Fruit fly (Drosophila melanogaster) whole organism, embryonic: ENCODE measurements around the gene CG43755.

Experiments used
- Awh ChIP-seq: fragments of 200-800 bp; sonication (Bioruptor generic); IDR thresholded peaks from 2 replicates; pipeline ENCODE4, ENCODE4 v1.3.6; 2022; ENCODE audit warnings: missing biosample characterization, missing genetic modification characterization
- BEAF-32 ChIP-seq: fragments of 200-800 bp; sonication (Bioruptor generic); optimal IDR thresholded peaks from 3 replicates; lab custom pipeline; 2017; ENCODE audit warnings: missing biosample characterization, missing genetic modification characterization, mild to moderate bottlenecking, moderate library complexity, missing genetic modification reagents
- CG11504 ChIP-seq: fragments of 200-800 bp; sonication (Bioruptor generic); optimal IDR thresholded peaks from 3 replicates; lab custom pipeline; 2019; ENCODE audit warnings: missing biosample characterization, mild to moderate bottlenecking, missing genetic modification characterization, moderate library complexity
- CG12104 ChIP-seq: fragments of 200-800 bp; sonication (Bioruptor generic); optimal IDR thresholded peaks from 3 replicates; lab custom pipeline; 2016; ENCODE audit warnings: missing biosample characterization, missing genetic modification characterization
- CG12391 ChIP-seq: fragments of 200-800 bp; sonication (Bioruptor generic); optimal IDR thresholded peaks from 3 replicates; lab custom pipeline; 2018; ENCODE audit warnings: missing biosample characterization, mild to moderate bottlenecking, missing genetic modification characterization, moderate library complexity
- CG13123 ChIP-seq: fragments of 200-800 bp; sonication (Bioruptor generic); optimal IDR thresholded peaks from 2 replicates; lab custom pipeline; 2016; ENCODE audit warnings: missing biosample characterization, missing genetic modification characterization
- CG13287 ChIP-seq: fragments of 200-800 bp; sonication (Bioruptor generic); IDR thresholded peaks from 2 replicates; pipeline ENCODE4 v1.3.6; 2022; ENCODE audit warnings: missing biosample characterization, missing genetic modification characterization; ENCODE audit not compliant: partially characterized antibody
- CG14710 ChIP-seq: fragments of 200-800 bp; sonication (Bioruptor generic); optimal IDR thresholded peaks from 3 replicates; lab custom pipeline; 2019; ENCODE audit warnings: missing biosample characterization, mild to moderate bottlenecking, missing genetic modification characterization, moderate library complexity
- CG17328 ChIP-seq: fragments of 200-800 bp; sonication (Bioruptor generic); IDR thresholded peaks from 2 replicates; pipeline ENCODE4 v1.3.6; 2022; ENCODE audit warnings: missing biosample characterization, missing genetic modification characterization
- CG18619 ChIP-seq: fragments of 200-800 bp; sonication (Bioruptor generic); optimal IDR thresholded peaks from 3 replicates; lab custom pipeline; 2017; ENCODE audit warnings: missing biosample characterization, mild to moderate bottlenecking, missing genetic modification characterization
- CG2120 ChIP-seq: fragments of 200-800 bp; sonication (Bioruptor generic); optimal IDR thresholded peaks from 3 replicates; lab custom pipeline; 2016; ENCODE audit warnings: missing biosample characterization, missing genetic modification characterization
- CG30403 ChIP-seq: fragments of 200-800 bp; sonication (Bioruptor generic); optimal IDR thresholded peaks from 3 replicates; lab custom pipeline; 2016; ENCODE audit warnings: missing biosample characterization, missing genetic modification characterization
- CG42726 ChIP-seq: fragments of 200-800 bp; sonication (Bioruptor generic); IDR thresholded peaks from 2 replicates; pipeline ENCODE4 v1.3.6; 2022; ENCODE audit warnings: missing biosample characterization, missing genetic modification characterization; ENCODE audit not compliant: partially characterized antibody
- CG7786 ChIP-seq: fragments of 200-800 bp; sonication (Bioruptor generic); optimal IDR thresholded peaks from 2 replicates; lab custom pipeline; 2016; ENCODE audit warnings: missing biosample characterization, missing genetic modification characterization
- CG7928 ChIP-seq: fragments of 200-800 bp; sonication (Bioruptor generic); optimal IDR thresholded peaks from 2 replicates; lab custom pipeline; 2017; ENCODE audit warnings: missing biosample characterization, mild to moderate bottlenecking, missing genetic modification characterization
- HHEX ChIP-seq: fragments of 200-800 bp; sonication (Bioruptor generic); optimal IDR thresholded peaks from 3 replicates; lab custom pipeline; 2017; ENCODE audit warnings: missing biosample characterization, mild to moderate bottlenecking, missing genetic modification characterization, missing genetic modification reagents
- HmgD ChIP-seq: fragments of 200-800 bp; sonication (Bioruptor generic); optimal IDR thresholded peaks from 3 replicates; lab custom pipeline; 2016; ENCODE audit warnings: missing biosample characterization, missing genetic modification characterization
- NFAT ChIP-seq: fragments of 200-800 bp; sonication (Bioruptor generic); IDR thresholded peaks from 2 replicates; pipeline ENCODE4 v1.3.6; 2022; ENCODE audit warnings: missing biosample characterization, missing genetic modification characterization
- NK7.1 ChIP-seq: fragments of 200-800 bp; sonication (Bioruptor generic); optimal IDR thresholded peaks from 3 replicates; lab custom pipeline; 2016; ENCODE audit warnings: missing biosample characterization, missing genetic modification characterization
- Nf-YA ChIP-seq: fragments of 200-800 bp; sonication (Bioruptor generic); IDR thresholded peaks from 2 replicates; pipeline ENCODE4 v1.3.6; 2022; ENCODE audit warnings: missing biosample characterization, missing genetic modification characterization
- Nf-YC ChIP-seq: fragments of 200-800 bp; optimal IDR thresholded peaks from 3 replicates; lab custom pipeline; 2019; ENCODE audit warnings: missing biosample characterization, mild to moderate bottlenecking, missing genetic modification characterization, moderate library complexity
- Pdp1 ChIP-seq, 2 experiments: fragments of 200-800 bp; sonication (Bioruptor generic); optimal IDR thresholded peaks; 3 replicates each; lab custom pipeline; 2016; ENCODE audit warnings: missing biosample characterization in 2 of 2, missing genetic modification characterization in 2 of 2, mild to moderate bottlenecking in 1 of 2, moderate library complexity in 1 of 2
- Rx ChIP-seq: fragments of 200-800 bp; sonication (Bioruptor generic); IDR thresholded peaks from 2 replicates; pipeline ENCODE4 v1.3.6; 2022; ENCODE audit warnings: missing biosample characterization, missing genetic modification characterization
- Side ChIP-seq: fragments of 200-800 bp; sonication (Bioruptor generic); optimal IDR thresholded peaks from 2 replicates; lab custom pipeline; 2016; ENCODE audit warnings: missing biosample characterization, missing genetic modification characterization
- Spps ChIP-seq: fragments of 200-800 bp; sonication (Bioruptor generic); optimal IDR thresholded peaks from 2 replicates; lab custom pipeline; 2018; ENCODE audit warnings: missing biosample characterization, mild to moderate bottlenecking, missing genetic modification characterization
- Stat92E ChIP-seq, 3 experiments: fragments of >200 bp in 2 of 3; fragments of 200-800 bp in 1 of 3; sonication (Bioruptor generic) in 1 of 3; optimal IDR thresholded peaks; 2 replicates each; lab custom pipeline; 2017 to 2019; ENCODE audit warnings: missing biosample characterization in 3 of 3, missing genetic modification characterization in 3 of 3, mild to moderate bottlenecking in 1 of 3, moderate library complexity in 1 of 3
- Xrp1 ChIP-seq: fragments of 200-800 bp; sonication (Bioruptor generic); IDR thresholded peaks from 2 replicates; pipeline ENCODE4 v1.3.6; 2022; ENCODE audit warnings: missing biosample characterization, missing genetic modification characterization
- amos ChIP-seq: fragments of 200-800 bp; sonication (Bioruptor generic); IDR thresholded peaks from 2 replicates; pipeline ENCODE4 v1.3.6; 2022; ENCODE audit warnings: missing biosample characterization, missing genetic modification characterization; ENCODE audit not compliant: partially characterized antibody
- chinmo ChIP-seq: fragments of 200-800 bp; sonication (Bioruptor generic); IDR thresholded peaks from 4 replicates; pipeline ENCODE4 v1.3.6; 2022; ENCODE audit warnings: missing biosample characterization, missing genetic modification characterization; ENCODE audit not compliant: partially characterized antibody
- dm ChIP-seq: fragments of 200-800 bp; sonication (Bioruptor generic); optimal IDR thresholded peaks from 3 replicates; lab custom pipeline; 2016; ENCODE audit warnings: missing biosample characterization, missing genetic modification characterization
- grau ChIP-seq: fragments of 200-800 bp; optimal IDR thresholded peaks from 3 replicates; lab custom pipeline; 2019; ENCODE audit warnings: missing biosample characterization, mild to moderate bottlenecking, missing genetic modification characterization, moderate library complexity
- hb ChIP-seq: fragments of 200-800 bp; sonication (Bioruptor generic); IDR thresholded peaks from 3 replicates; pipeline ENCODE4 v1.3.6; 2022; ENCODE audit warnings: missing biosample characterization, missing genetic modification characterization; ENCODE audit not compliant: partially characterized antibody
- ind ChIP-seq: fragments of 200-800 bp; sonication (Bioruptor generic); optimal IDR thresholded peaks from 3 replicates; lab custom pipeline; 2016; ENCODE audit warnings: missing biosample characterization, missing genetic modification characterization
- jumu ChIP-seq: fragments of 200-800 bp; sonication (Bioruptor generic); optimal IDR thresholded peaks from 3 replicates; lab custom pipeline; 2016; ENCODE audit warnings: missing biosample characterization, missing genetic modification characterization
- mam ChIP-seq: fragments of 200-800 bp; sonication (Bioruptor generic); optimal IDR thresholded peaks from 3 replicates; lab custom pipeline; 2016; ENCODE audit warnings: missing biosample characterization, missing genetic modification characterization
- mld ChIP-seq: fragments of 200-800 bp; sonication (Bioruptor generic); IDR thresholded peaks from 3 replicates; pipeline ENCODE4 v1.3.6; 2022; ENCODE audit warnings: missing biosample characterization, missing genetic modification characterization; ENCODE audit not compliant: partially characterized antibody
- p53 ChIP-seq: fragments of 200-800 bp; sonication (Bioruptor generic); optimal IDR thresholded peaks from 2 replicates; lab custom pipeline; 2016; ENCODE audit warnings: missing biosample characterization, missing genetic modification characterization
- pan ChIP-seq, 4 experiments: fragments of >200 bp in 3 of 4; fragments of 200-800 bp in 1 of 4; sonication (Bioruptor generic) in 1 of 4; optimal IDR thresholded peaks in 3 of 4; IDR thresholded peaks in 1 of 4; 2 replicates each; pipeline versions ENCODE4 v1.3.6 to Lab custom; 2017 to 2022; ENCODE audit warnings: missing biosample characterization in 2 of 4, missing genetic modification characterization in 2 of 4, mixed read lengths in 1 of 4
- repo ChIP-seq: fragments of 200-800 bp; sonication (Bioruptor generic); optimal IDR thresholded peaks from 2 replicates; lab custom pipeline; 2016; ENCODE audit warnings: missing biosample characterization, missing genetic modification characterization
- ro ChIP-seq: fragments of 200-800 bp; sonication (Bioruptor generic); IDR thresholded peaks from 2 replicates; pipeline ENCODE4 v1.3.6; 2022; ENCODE audit warnings: missing biosample characterization, missing genetic modification characterization
- schlank ChIP-seq: fragments of 200-800 bp; sonication (Bioruptor generic); optimal IDR thresholded peaks from 2 replicates; lab custom pipeline; 2018; ENCODE audit warnings: missing biosample characterization, mild to moderate bottlenecking, missing genetic modification characterization
- scrt ChIP-seq: fragments of 200-800 bp; sonication (Bioruptor generic); optimal IDR thresholded peaks from 2 replicates; lab custom pipeline; 2018; ENCODE audit warnings: missing biosample characterization, mild to moderate bottlenecking, missing genetic modification characterization, moderate library complexity
- slou ChIP-seq: fragments of 200-800 bp; sonication (Bioruptor generic); optimal IDR thresholded peaks from 3 replicates; lab custom pipeline; 2016; ENCODE audit warnings: missing biosample characterization, missing genetic modification characterization
- sug ChIP-seq: fragments of 200-800 bp; optimal IDR thresholded peaks from 2 replicates; lab custom pipeline; 2019; ENCODE audit warnings: missing biosample characterization, mild to moderate bottlenecking, missing genetic modification characterization, moderate library complexity
- tna ChIP-seq: fragments of 200-800 bp; sonication (Bioruptor generic); IDR thresholded peaks from 2 replicates; pipeline ENCODE4 v1.3.6; 2022; ENCODE audit warnings: missing biosample characterization, missing genetic modification characterization; ENCODE audit not compliant: partially characterized antibody
- ttk ChIP-seq: fragments of 200-800 bp; sonication (Bioruptor generic); IDR thresholded peaks from 2 replicates; pipeline ENCODE4 v2.1.2; 2022; ENCODE audit warnings: missing biosample characterization, missing genetic modification characterization
- vnd ChIP-seq: fragments of 200-800 bp; sonication (Bioruptor generic); IDR thresholded peaks from 3 replicates; pipeline ENCODE4 v1.3.6; 2022; ENCODE audit warnings: missing biosample characterization, missing genetic modification characterization; ENCODE audit not compliant: partially characterized antibody
- zfh2 ChIP-seq: fragments of 200-800 bp; sonication (Bioruptor generic); optimal IDR thresholded peaks from 2 replicates; lab custom pipeline; 2016; ENCODE audit warnings: missing biosample characterization, missing genetic modification characterization

CG43755 gene

DNA sequence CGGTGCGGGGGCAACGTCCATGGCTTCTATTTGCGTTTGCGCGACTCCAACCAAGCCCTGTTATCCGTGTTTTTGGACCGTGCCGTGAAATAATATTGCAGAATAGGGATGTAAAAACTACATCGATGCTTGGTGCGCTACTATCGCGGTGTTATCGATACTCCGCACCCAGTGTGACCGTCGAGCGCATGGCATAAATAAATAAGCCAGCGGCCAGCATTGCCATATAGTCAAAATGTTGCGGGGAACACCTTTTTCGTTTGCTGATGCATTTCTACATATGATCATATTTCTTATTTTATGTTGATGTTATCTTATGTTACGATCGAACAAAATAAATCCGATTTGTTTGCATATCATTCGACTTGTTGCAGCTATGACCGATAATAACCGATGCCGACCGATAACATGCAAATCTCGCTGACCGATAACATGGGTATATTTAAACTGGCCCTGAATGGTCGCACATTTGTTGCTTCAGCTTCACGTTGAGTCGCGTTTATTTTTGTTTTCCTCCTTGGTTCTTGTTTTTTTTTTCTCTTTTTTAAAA, 52.4 kb downstream of the CG43755 start, which contains the start of gene smo (continued):
- peak; percentile 61 for TF ChIP-seq jumu
- TF ChIP-seq CG7786 (GFP tag; lab: Kevin White, UChicago), result peak; percentile 24
- TF ChIP-seq Awh (GFP tag; lab: Robert Waterston, UW), result no peak
- TF ChIP-seq CG11504 (tag; lab: Kevin White, UChicago), result peak; percentile 99
- peak; percentile 69 for TF ChIP-seq p53 (GFP tag; lab: Kevin White, UChicago)
- peak; percentile 62 for TF ChIP-seq CG2120 (GFP tag; lab: Kevin White, UChicago)
- TF ChIP-seq Spps, result no peak
- TF ChIP-seq HmgD (GFP tag; lab: Kevin White, UChicago), result peak; percentile 57
- no peak for TF ChIP-seq ttk (GFP tag; lab: Robert Waterston, UW)
- peak; percentile 91 for TF ChIP-seq amos
- TF ChIP-seq tna (GFP tag; lab: Robert Waterston, UW), result peak; percentile 53; the same call in 1 of the 2 replicates
- TF ChIP-seq zfh2 (GFP tag; lab: Kevin White, UChicago), result peak; percentile 34
- TF ChIP-seq CG13123 (GFP tag; lab: Kevin White, UChicago), result no peak
- peak; percentile 28 for TF ChIP-seq grau (tag; lab: Kevin White, UChicago)
- TF ChIP-seq CG30403 (GFP tag; lab: Kevin White, UChicago), result peak; percentile 44
- peak; percentile 32; the same call in 1 of the 2 replicates for TF ChIP-seq NFAT (GFP tag; lab: Robert Waterston, UW)
- peak; percentile 57 for TF ChIP-seq CG12391 (tag; lab: Kevin White, UChicago)
- peak; percentile 28 for TF ChIP-seq Nf-YC (tag; lab: Kevin White, UChicago)
- TF ChIP-seq dm (GFP tag; lab: Kevin White, UChicago), result peak; percentile 83
- no peak for TF ChIP-seq Xrp1 (GFP tag; lab: Robert Waterston, UW)
- no peak for TF ChIP-seq pan (optimal IDR thresholded peaks at IDR 0.05; lab: Kevin White, UChicago)
- no peak for TF ChIP-seq pan (GFP tag; optimal IDR thresholded peaks at IDR 0.05 in 1 of 2, IDR thresholded peaks at IDR 0.05 in 1 of 2)
- TF ChIP-seq CG17328 (GFP tag; lab: Robert Waterston, UW), result no peak
- no peak for TF ChIP-seq ro
- TF ChIP-seq Stat92E (GFP tag; optimal IDR thresholded peaks at IDR 0.05; lab: Kevin White, UChicago), result peak in 1 of 3 experiments; percentile 14
- no peak for TF ChIP-seq Rx (GFP tag; lab: Robert Waterston, UW)
- no peak for TF ChIP-seq schlank (tag; lab: Kevin White, UChicago)
- TF ChIP-seq chinmo, result peak; percentile 83; the same call in 3 of the 4 replicates
- TF ChIP-seq scrt, result peak; percentile 92
- peak; percentile 7 for TF ChIP-seq CG7928 (GFP tag; lab: Kevin White, UChicago)
- peak; percentile 22 for TF ChIP-seq mam
- TF ChIP-seq Pdp1 (GFP tag; optimal IDR thresholded peaks at IDR 0.05; lab: Kevin White, UChicago), result peak; percentile 40 to 66
- peak; percentile 97 for TF ChIP-seq BEAF-32 (GFP tag; lab: Kevin White, UChicago)
- peak; percentile 90 for TF ChIP-seq CG13287 (GFP tag; lab: Robert Waterston, UW)
- peak; percentile 89 for TF ChIP-seq hb (GFP tag; lab: Robert Waterston, UW)
- TF ChIP-seq HHEX (GFP tag; lab: Kevin White, UChicago), result no peak
- no peak for TF ChIP-seq NK7.1
- TF ChIP-seq CG14710 (tag; lab: Kevin White, UChicago), result peak; percentile 84
- peak; percentile 35 for TF ChIP-seq sug (tag; lab: Kevin White, UChicago)
- no peak for TF ChIP-seq Nf-YA (GFP tag; lab: Robert Waterston, UW)
- TF ChIP-seq CG18619 (GFP tag; lab: Kevin White, UChicago), result no peak
- TF ChIP-seq ind, result peak; percentile 26
- TF ChIP-seq repo (GFP tag; lab: Kevin White, UChicago), result peak; percentile 42
- TF ChIP-seq mld (GFP tag; lab: Robert Waterston, UW), result peak; percentile 61; the same call in 2 of the 3 replicates
- TF ChIP-seq CG12104, result no peak
- peak; percentile 89 for TF ChIP-seq CG42726 (GFP tag; lab: Robert Waterston, UW)
- peak; percentile 44 for TF ChIP-seq slou (GFP tag; lab: Kevin White, UChicago)
- peak; percentile 73 for TF ChIP-seq Side (GFP tag; lab: Kevin White, UChicago)
- peak; percentile 79 for TF ChIP-seq vnd (GFP tag; lab: Robert Waterston, UW)
